Worm (Caenorhabditis elegans): ENCODE results near the gene glb-20.

The glb-20 gene

ce11 chrX:13536759-13537158 lies 19.2 kb downstream of the glb-20 start, which contains the start of gene R01E6.5:
TSS of gene R01E6.5 (plus strand) at chrX:13537059.
- TF ChIP-seq him-1 (tag; optimal IDR thresholded peaks at IDR 0.05) (no peak), dao-5 (tag; optimal IDR thresholded peaks at IDR 0.05) (no peak), W03F9.2 (tag; optimal IDR thresholded peaks at IDR 0.05) (no peak)

ce11 chrX:13532424-13533309 lies 23.3 kb downstream of the glb-20 start, which contains the start of gene acr-12:
TSS of gene acr-12 (plus strand) at chrX:13532853.
- TF ChIP-seq W03F9.2 (tag; optimal IDR thresholded peaks at IDR 0.05) (no peak), him-1 (tag; optimal IDR thresholded peaks at IDR 0.05) (peak; percentile 74)

ce11 chrX:13530015-13530778 lies 25.8 kb downstream of the glb-20 start:
- TF ChIP-seq him-1 (tag; optimal IDR thresholded peaks at IDR 0.05), result no peak
- TF ChIP-seq W03F9.2 (tag; optimal IDR thresholded peaks at IDR 0.05), result no peak
- TF ChIP-seq dao-5 (tag; optimal IDR thresholded peaks at IDR 0.05), result no peak

ce11 chrX:13528630-13529138 lies 27.3 kb downstream of the glb-20 start, which contains the start of gene F18H3.4:
TSS of gene F18H3.4 (plus strand) at chrX:13529088.
- TF ChIP-seq dao-5 (tag; optimal IDR thresholded peaks at IDR 0.05) (no peak), W03F9.2 (tag; optimal IDR thresholded peaks at IDR 0.05) (peak; percentile 39), him-1 (tag; optimal IDR thresholded peaks at IDR 0.05) (no peak)

ce11 chrX:13527347-13528092 lies 28.4 kb downstream of the glb-20 start, which contains the start of gene pab-2:
TSS of gene pab-2 (minus strand) at chrX:13527415.
- TF ChIP-seq him-1 (tag; optimal IDR thresholded peaks at IDR 0.05) (peak; percentile 81), dao-5 (tag; optimal IDR thresholded peaks at IDR 0.05) (no peak), W03F9.2 (tag; optimal IDR thresholded peaks at IDR 0.05) (peak; percentile 69)

- TF ChIP-seq dao-5 (tag; optimal IDR thresholded peaks at IDR 0.05) (no peak), him-1 (tag; optimal IDR thresholded peaks at IDR 0.05) (no peak), W03F9.2 (tag; optimal IDR thresholded peaks at IDR 0.05) (no peak)
Observed at ce11 chrX:13526219-13527218, 29.4 kb downstream of the glb-20 start.

ce11 chrX:13525094-13525493 lies 30.9 kb downstream of the glb-20 start:
- TF ChIP-seq W03F9.2 (tag; optimal IDR thresholded peaks at IDR 0.05) (no peak), him-1 (tag; optimal IDR thresholded peaks at IDR 0.05) (no peak), dao-5 (tag; optimal IDR thresholded peaks at IDR 0.05) (no peak)

ce11 chrX:13518861-13519713 lies 36.9 kb downstream of the glb-20 start, which contains the start of the genes cdk-4 and F18H3.1:
TSS of gene cdk-4 (minus strand) at chrX:13518911.
TSS of gene F18H3.1 (plus strand) at chrX:13519663.
- TF ChIP-seq W03F9.2 (tag; optimal IDR thresholded peaks at IDR 0.05) (no peak), him-1 (tag; optimal IDR thresholded peaks at IDR 0.05) (peak; percentile 53), dao-5 (tag; optimal IDR thresholded peaks at IDR 0.05) (no peak)

ce11 chrX:13514384-13514783 lies 41.6 kb downstream of the glb-20 start:
- TF ChIP-seq him-1 (tag; optimal IDR thresholded peaks at IDR 0.05) (peak; percentile 94), dao-5 (tag; optimal IDR thresholded peaks at IDR 0.05) (no peak), W03F9.2 (tag; optimal IDR thresholded peaks at IDR 0.05) (peak; percentile 92)

ce11 chrX:13511796-13512195 lies 44.2 kb downstream of the glb-20 start:
- TF ChIP-seq W03F9.2 (tag; optimal IDR thresholded peaks at IDR 0.05), result peak; percentile 49
- TF ChIP-seq him-1 (tag; optimal IDR thresholded peaks at IDR 0.05), result peak; percentile 61
- peak; percentile 78 for TF ChIP-seq dao-5 (tag; optimal IDR thresholded peaks at IDR 0.05)

- TF ChIP-seq W03F9.2 (tag; optimal IDR thresholded peaks at IDR 0.05) (no peak), him-1 (tag; optimal IDR thresholded peaks at IDR 0.05) (no peak), dao-5 (tag; optimal IDR thresholded peaks at IDR 0.05) (no peak)
Observed at ce11 chrX:13510997-13511396, 45.0 kb downstream of the glb-20 start, which contains the start of gene col-185. TSS of gene col-185 (minus strand) at chrX:13511097.
